Fruit fly (Drosophila melanogaster) whole organism, wandering third instar larva: ENCODE data around the gene CG13947.

Source experiments
- HLH106 ChIP-seq: fragments of 200-800 bp; optimal IDR thresholded peaks from 3 replicates; lab custom pipeline; 2019; ENCODE audit warnings: missing biosample characterization, mild to moderate bottlenecking, missing genetic modification characterization, moderate library complexity
- Hr78 ChIP-seq: fragments of >200 bp; optimal IDR thresholded peaks from 2 replicates; lab custom pipeline; 2017; ENCODE audit warnings: missing biosample characterization, missing genetic modification characterization
- Jra ChIP-seq: sonication (Bioruptor generic); optimal IDR thresholded peaks from 2 replicates; lab custom pipeline; 2016; ENCODE audit warnings: missing biosample characterization, missing genetic modification characterization
- Rel ChIP-seq, 2 experiments: fragments of 200-800 bp; sonication (Bioruptor generic) in 1 of 2; optimal IDR thresholded peaks; 2 replicates in 1 of 2; 3 replicates in 1 of 2; lab custom pipeline; 2016 to 2019; ENCODE audit warnings: mild to moderate bottlenecking in 2 of 2, missing biosample characterization in 2 of 2, missing genetic modification characterization in 2 of 2, moderate library complexity in 1 of 2
- br ChIP-seq: fragments of 200-800 bp; sonication (Bioruptor generic); optimal IDR thresholded peaks from 2 replicates; lab custom pipeline; 2016; ENCODE audit warnings: missing biosample characterization, missing genetic modification characterization
- brk ChIP-seq: fragments of 200-800 bp; sonication (Bioruptor generic); optimal IDR thresholded peaks from 2 replicates; lab custom pipeline; 2016; ENCODE audit warnings: missing biosample characterization, mild to moderate bottlenecking, missing genetic modification characterization
- dmrt93B ChIP-seq: fragments of 200-800 bp; sonication (Bioruptor generic); optimal IDR thresholded peaks from 2 replicates; lab custom pipeline; 2018; ENCODE audit warnings: missing biosample characterization, mild to moderate bottlenecking, missing genetic modification characterization
- fru ChIP-seq: fragments of 200-800 bp; sonication (Bioruptor generic); optimal IDR thresholded peaks from 3 replicates; lab custom pipeline; 2016; ENCODE audit warnings: missing biosample characterization, mild to moderate bottlenecking, missing genetic modification characterization
- lola ChIP-seq: fragments of >200 bp; optimal IDR thresholded peaks from 2 replicates; lab custom pipeline; 2017; ENCODE audit warnings: missing biosample characterization, missing genetic modification characterization
- pan ChIP-seq: fragments of >200 bp; optimal IDR thresholded peaks from 2 replicates; lab custom pipeline; 2017
- sage ChIP-seq: fragments of 200-800 bp; sonication (Bioruptor generic); optimal IDR thresholded peaks from 2 replicates; lab custom pipeline; 2016; ENCODE audit warnings: missing biosample characterization, mild to moderate bottlenecking, missing genetic modification characterization

DNA sequence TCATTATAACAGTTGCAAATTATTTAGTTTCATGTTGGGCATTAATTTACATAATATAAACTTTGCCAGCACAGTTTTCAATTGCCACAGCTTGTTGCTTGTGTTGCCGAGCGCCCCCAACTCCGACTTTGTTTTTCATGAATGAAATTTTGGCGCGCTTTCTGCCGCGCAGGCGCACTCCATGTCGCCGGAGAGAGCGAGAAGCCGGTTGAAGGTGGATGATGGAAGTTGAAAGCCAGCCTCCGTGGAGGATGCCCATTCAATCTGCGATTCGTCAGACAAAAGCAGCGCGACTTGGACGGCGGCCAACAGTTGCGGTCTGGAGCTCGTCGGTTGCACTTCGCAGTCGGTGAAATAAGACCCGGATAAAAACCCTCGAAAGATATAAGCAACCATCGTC is 28.7 kb upstream of the CG13947 start:
- TF ChIP-seq Hr78 (GFP tag; lab: Kevin White, UChicago) (no peak), brk (GFP tag; lab: Kevin White, UChicago) (no peak), pan (lab: Kevin White, UChicago) (no peak), Rel (GFP tag; optimal IDR thresholded peaks at IDR 0.05; lab: Kevin White, UChicago) (no peak), Rel (tag; optimal IDR thresholded peaks at IDR 0.05; lab: Kevin White, UChicago) (no peak), br (GFP tag; lab: Kevin White, UChicago) (no peak), fru (GFP tag; lab: Kevin White, UChicago) (no peak), lola (no peak), dmrt93B (no peak), sage (GFP tag; lab: Kevin White, UChicago) (no peak), HLH106 (tag; lab: Kevin White, UChicago) (no peak), Jra (GFP tag; lab: Kevin White, UChicago) (no peak)
